Fruit fly (Drosophila melanogaster) whole organism, embryonic: ENCODE results near the gene Trl.
A peak's percentile ranks its signal among the peaks of the same experiment; 100 is the strongest.

Source experiments
- Antp ChIP-seq: fragments of 200-800 bp; sonication (Bioruptor generic); optimal IDR thresholded peaks from 3 replicates; lab custom pipeline; 2016; ENCODE audit warnings: missing biosample characterization, missing genetic modification characterization
- BEAF-32 ChIP-seq: fragments of 200-800 bp; sonication (Bioruptor generic); optimal IDR thresholded peaks from 3 replicates; lab custom pipeline; 2017; ENCODE audit warnings: missing biosample characterization, missing genetic modification characterization, mild to moderate bottlenecking, moderate library complexity, missing genetic modification reagents
- Bgb ChIP-seq: fragments of 200-800 bp; sonication (Bioruptor generic); IDR thresholded peaks from 2 replicates; pipeline ENCODE4 v1.3.6; 2022; ENCODE audit warnings: missing biosample characterization, missing genetic modification characterization; ENCODE audit not compliant: partially characterized antibody
- BtbVII ChIP-seq: fragments of 200-800 bp; sonication (Bioruptor generic); optimal IDR thresholded peaks from 3 replicates; lab custom pipeline; 2017; ENCODE audit warnings: missing biosample characterization, mild to moderate bottlenecking, missing genetic modification characterization
- CG10462 ChIP-seq: fragments of 200-800 bp; sonication (Bioruptor generic); optimal IDR thresholded peaks from 2 replicates; lab custom pipeline; 2016; ENCODE audit warnings: missing biosample characterization, missing genetic modification characterization
- CG1233 ChIP-seq: fragments of 200-800 bp; sonication (Bioruptor generic); optimal IDR thresholded peaks from 4 replicates; lab custom pipeline; 2018; ENCODE audit warnings: missing biosample characterization, mild to moderate bottlenecking, missing genetic modification characterization
- CG13296 ChIP-seq: fragments of 200-800 bp; sonication (Bioruptor generic); optimal IDR thresholded peaks from 3 replicates; lab custom pipeline; 2018; ENCODE audit warnings: missing biosample characterization, mild to moderate bottlenecking, missing genetic modification characterization
- CG15601 ChIP-seq: fragments of 200-800 bp; sonication (Bioruptor generic); optimal IDR thresholded peaks from 3 replicates; lab custom pipeline; 2019; ENCODE audit warnings: missing biosample characterization, mild to moderate bottlenecking, missing genetic modification characterization, moderate library complexity
- CG16863 ChIP-seq: fragments of 200-800 bp; sonication (Bioruptor generic); optimal IDR thresholded peaks from 3 replicates; lab custom pipeline; 2016; ENCODE audit warnings: missing biosample characterization, missing genetic modification characterization
- CG17186 ChIP-seq: fragments of 200-800 bp; sonication (Bioruptor generic); optimal IDR thresholded peaks from 3 replicates; lab custom pipeline; 2017; ENCODE audit warnings: missing biosample characterization, missing genetic modification reagents, missing genetic modification characterization
- CG17359 ChIP-seq: fragments of 200-800 bp; sonication (Bioruptor generic); optimal IDR thresholded peaks from 3 replicates; lab custom pipeline; 2018; ENCODE audit warnings: missing biosample characterization, mild to moderate bottlenecking, missing genetic modification characterization, moderate library complexity
- CG18011 ChIP-seq: fragments of 200-800 bp; sonication (Bioruptor generic); optimal IDR thresholded peaks from 2 replicates; lab custom pipeline; 2017; ENCODE audit warnings: missing biosample characterization, missing genetic modification characterization, mild to moderate bottlenecking, moderate library complexity, missing genotype
- CG2116 ChIP-seq: fragments of 200-800 bp; sonication (Bioruptor generic); optimal IDR thresholded peaks from 3 replicates; lab custom pipeline; 2018; ENCODE audit warnings: missing biosample characterization, mild to moderate bottlenecking, missing genetic modification characterization
- CG31224 ChIP-seq: fragments of 200-800 bp; sonication (Bioruptor generic); IDR thresholded peaks from 2 replicates; pipeline ENCODE4 v1.3.6; 2022; ENCODE audit warnings: missing biosample characterization, missing genetic modification characterization
- CG31365 ChIP-seq: fragments of 200-800 bp; sonication (Bioruptor generic); optimal IDR thresholded peaks from 2 replicates; lab custom pipeline; 2018; ENCODE audit warnings: missing biosample characterization, mild to moderate bottlenecking, missing genetic modification characterization
- CG32767 ChIP-seq: fragments of 200-800 bp; sonication (Bioruptor generic); IDR thresholded peaks from 2 replicates; pipeline ENCODE4 v1.3.6; 2022; ENCODE audit warnings: missing biosample characterization, missing genetic modification characterization
- CG3726 ChIP-seq: fragments of 200-800 bp; sonication (Bioruptor generic); IDR thresholded peaks from 3 replicates; pipeline ENCODE4, ENCODE4 v1.3.6; 2022; ENCODE audit warnings: missing biosample characterization, missing genetic modification characterization
- CG3847 ChIP-seq: fragments of 200-800 bp; sonication (Bioruptor generic); IDR thresholded peaks from 2 replicates; pipeline ENCODE4 v1.3.6; 2022; ENCODE audit warnings: missing biosample characterization, missing genetic modification characterization
- CG6654 ChIP-seq: fragments of 200-800 bp; sonication (Bioruptor generic); optimal IDR thresholded peaks from 2 replicates; lab custom pipeline; 2017; ENCODE audit warnings: missing biosample characterization, mild to moderate bottlenecking, missing genetic modification characterization
- CG7271 ChIP-seq: fragments of 200-800 bp; sonication (Bioruptor generic); optimal IDR thresholded peaks from 2 replicates; lab custom pipeline; 2018; ENCODE audit warnings: missing biosample characterization, mild to moderate bottlenecking, missing genetic modification characterization, moderate library complexity
- D19B ChIP-seq: fragments of 200-800 bp; sonication (Bioruptor generic); optimal IDR thresholded peaks from 2 replicates; lab custom pipeline; 2017; ENCODE audit warnings: missing biosample characterization, mild to moderate bottlenecking, missing genetic modification characterization
- Dbx ChIP-seq: fragments of 200-800 bp; sonication (Bioruptor generic); IDR thresholded peaks from 3 replicates; pipeline ENCODE4 v1.3.6; 2022; ENCODE audit warnings: missing biosample characterization, missing genetic modification characterization
- Elba2 ChIP-seq: fragments of 200-800 bp; sonication (Bioruptor generic); optimal IDR thresholded peaks from 3 replicates; lab custom pipeline; 2016; ENCODE audit warnings: missing biosample characterization, missing genetic modification characterization
- Hey ChIP-seq: fragments of 200-800 bp; sonication (Bioruptor generic); optimal IDR thresholded peaks from 3 replicates; lab custom pipeline; 2018; ENCODE audit warnings: missing biosample characterization, mild to moderate bottlenecking, missing genetic modification characterization
- Hmr ChIP-seq: fragments of 200-800 bp; sonication (Bioruptor generic); optimal IDR thresholded peaks from 3 replicates; lab custom pipeline; 2017; ENCODE audit warnings: mild to moderate bottlenecking, missing biosample characterization, missing genetic modification reagents, missing genetic modification characterization
- Meics ChIP-seq: fragments of 200-800 bp; sonication (Bioruptor generic); optimal IDR thresholded peaks from 2 replicates; lab custom pipeline; 2017; ENCODE audit warnings: missing biosample characterization, mild to moderate bottlenecking, missing genetic modification characterization
- Mrtf ChIP-seq: fragments of 200-800 bp; sonication (Bioruptor generic); IDR thresholded peaks from 3 replicates; pipeline ENCODE4 v1.3.6; 2022; ENCODE audit warnings: missing biosample characterization, missing genetic modification characterization
- aop ChIP-seq: fragments of 200-800 bp; sonication (Bioruptor generic); IDR thresholded peaks from 2 replicates; pipeline ENCODE4 v1.3.6; 2022; ENCODE audit warnings: missing biosample characterization, missing genetic modification characterization
- bsh ChIP-seq, 2 experiments: fragments of 200-800 bp; sonication (Bioruptor generic); optimal IDR thresholded peaks; 2 replicates each; lab custom pipeline; 2017 to 2018; ENCODE audit warnings: mild to moderate bottlenecking in 2 of 2, missing biosample characterization in 2 of 2, missing genetic modification characterization in 2 of 2, moderate library complexity in 1 of 2
- btn ChIP-seq: fragments of 200-800 bp; sonication (Bioruptor generic); optimal IDR thresholded peaks from 2 replicates; lab custom pipeline; 2016; ENCODE audit warnings: missing biosample characterization, missing genetic modification characterization
- chm ChIP-seq: fragments of 200-800 bp; sonication (Bioruptor generic); IDR thresholded peaks from 2 replicates; pipeline ENCODE4 v1.3.6; 2022; ENCODE audit warnings: missing biosample characterization, missing genetic modification characterization
- da ChIP-seq: fragments of 200-800 bp; sonication (Bioruptor generic); optimal IDR thresholded peaks from 2 replicates; lab custom pipeline; 2016; ENCODE audit warnings: missing biosample characterization, missing genetic modification characterization
- dm ChIP-seq: fragments of 200-800 bp; sonication (Bioruptor generic); optimal IDR thresholded peaks from 3 replicates; lab custom pipeline; 2016; ENCODE audit warnings: missing biosample characterization, missing genetic modification characterization
- grau ChIP-seq: fragments of 200-800 bp; optimal IDR thresholded peaks from 3 replicates; lab custom pipeline; 2019; ENCODE audit warnings: missing biosample characterization, mild to moderate bottlenecking, missing genetic modification characterization, moderate library complexity
- jumu ChIP-seq: fragments of 200-800 bp; sonication (Bioruptor generic); optimal IDR thresholded peaks from 3 replicates; lab custom pipeline; 2016; ENCODE audit warnings: missing biosample characterization, missing genetic modification characterization
- lilli ChIP-seq: fragments of 200-800 bp; sonication (Bioruptor generic); optimal IDR thresholded peaks from 3 replicates; lab custom pipeline; 2016; ENCODE audit warnings: missing biosample characterization, missing genetic modification characterization
- lov ChIP-seq, 2 experiments: fragments of 200-800 bp in 1 of 2; fragments of >200 bp in 1 of 2; sonication (Bioruptor generic) in 1 of 2; IDR thresholded peaks in 1 of 2; optimal IDR thresholded peaks in 1 of 2; 2 replicates in 1 of 2; 3 replicates in 1 of 2; pipeline versions ENCODE4 v1.3.6 to Lab custom; 2017 to 2022; ENCODE audit warnings: missing biosample characterization in 1 of 2, missing genetic modification characterization in 1 of 2
- oc ChIP-seq: fragments of 200-800 bp; sonication (Bioruptor generic); optimal IDR thresholded peaks from 2 replicates; lab custom pipeline; 2018; ENCODE audit warnings: missing biosample characterization, mild to moderate bottlenecking, missing genetic modification characterization, moderate library complexity
- p53 ChIP-seq: fragments of 200-800 bp; sonication (Bioruptor generic); optimal IDR thresholded peaks from 2 replicates; lab custom pipeline; 2016; ENCODE audit warnings: missing biosample characterization, missing genetic modification characterization
- pan ChIP-seq, 4 experiments: fragments of >200 bp in 3 of 4; fragments of 200-800 bp in 1 of 4; sonication (Bioruptor generic) in 1 of 4; optimal IDR thresholded peaks in 3 of 4; IDR thresholded peaks in 1 of 4; 2 replicates each; pipeline versions ENCODE4 v1.3.6 to Lab custom; 2017 to 2022; ENCODE audit warnings: missing biosample characterization in 2 of 4, missing genetic modification characterization in 2 of 4, mixed read lengths in 1 of 4
- salm ChIP-seq: fragments of 200-800 bp; sonication (Bioruptor generic); optimal IDR thresholded peaks from 2 replicates; lab custom pipeline; 2018; ENCODE audit warnings: missing biosample characterization, mild to moderate bottlenecking, missing genetic modification characterization
- sna ChIP-seq: fragments of 200-800 bp; sonication (Bioruptor generic); IDR thresholded peaks from 2 replicates; pipeline ENCODE4 v1.3.6; 2022; ENCODE audit warnings: missing biosample characterization, missing genetic modification characterization; ENCODE audit not compliant: partially characterized antibody
- tin ChIP-seq: fragments of 200-800 bp; sonication (Bioruptor generic); optimal IDR thresholded peaks from 3 replicates; lab custom pipeline; 2016; ENCODE audit warnings: missing biosample characterization, missing genetic modification characterization
- usp ChIP-seq: fragments of >200 bp; optimal IDR thresholded peaks from 2 replicates; lab custom pipeline; 2017; ENCODE audit warnings: missing biosample characterization, missing genetic modification characterization
- zen2 ChIP-seq: fragments of 200-800 bp; sonication (Bioruptor generic); IDR thresholded peaks from 3 replicates; pipeline ENCODE4 v1.3.6; 2022; ENCODE audit warnings: missing biosample characterization, missing genetic modification characterization; ENCODE audit not compliant: partially characterized antibody
- zfh1 ChIP-seq: fragments of 200-800 bp; sonication (Bioruptor generic); IDR thresholded peaks from 3 replicates; pipeline ENCODE4 v1.3.6; 2022; ENCODE audit warnings: missing biosample characterization, missing genetic modification characterization

Trl gene

DNA sequence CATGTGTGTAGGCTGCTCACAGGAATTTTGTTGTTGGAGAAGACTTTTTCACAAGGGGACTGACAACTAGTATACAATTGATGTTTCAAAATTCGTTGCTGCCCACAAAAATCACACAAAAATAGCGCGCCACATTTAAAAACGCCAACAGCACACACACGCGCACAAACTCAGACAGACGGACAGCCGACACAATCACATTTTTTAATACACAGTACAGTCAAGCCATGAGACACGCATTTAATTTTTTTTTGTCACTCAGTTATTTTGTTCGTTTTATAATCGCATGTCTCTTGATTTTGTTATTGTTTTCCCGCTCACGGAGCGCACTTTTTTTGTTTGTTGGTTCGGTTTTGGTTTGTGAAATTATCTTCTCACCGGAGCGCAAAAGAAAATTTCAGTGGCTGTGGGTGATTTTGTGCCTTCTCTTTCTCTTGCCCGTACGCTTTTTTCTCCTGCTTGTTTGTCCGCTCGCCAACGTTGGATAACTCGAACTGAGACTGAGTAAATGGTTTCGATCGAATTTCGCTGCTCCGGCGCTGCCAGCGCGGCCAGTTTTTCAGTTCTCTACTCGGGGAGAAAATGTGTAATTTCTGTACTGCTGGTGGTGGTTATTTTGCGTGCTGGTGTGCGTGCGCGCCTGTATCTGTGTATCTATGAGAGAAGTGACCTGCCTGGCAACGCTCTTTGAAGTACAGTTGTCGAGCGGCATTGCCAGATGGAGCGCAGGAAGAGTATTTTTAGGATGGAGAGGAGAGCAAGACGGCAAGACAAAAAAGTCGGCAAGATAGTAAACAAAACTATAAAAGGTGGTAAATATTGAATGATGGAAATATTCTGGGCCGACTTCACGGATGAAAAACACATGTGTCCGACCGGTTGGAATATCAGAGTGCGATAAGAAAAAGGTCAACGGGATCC, 3.1 kb downstream of the Trl start, which contains the start of gene CG42507 (continued):
- TF ChIP-seq CG15601 (peak; percentile 50), dm (GFP tag; lab: Kevin White, UChicago) (peak; percentile 33), CG31365 (tag; lab: Kevin White, UChicago) (peak; percentile 52), grau (tag; lab: Kevin White, UChicago) (peak; percentile 9), Dbx (GFP tag; lab: Robert Waterston, UW) (peak; percentile 67; the same call in 2 of the 3 replicates), sna (GFP tag; lab: Robert Waterston, UW) (peak; percentile 24; the same call in 1 of the 2 replicates), CG17359 (peak; percentile 14), Hey (tag; lab: Kevin White, UChicago) (peak; percentile 54), p53 (no peak), CG31224 (peak; percentile 41; the same call in 1 of the 2 replicates), CG3726 (no peak), Hmr (GFP tag; lab: Kevin White, UChicago) (peak; percentile 49), lilli (no peak), Elba2 (peak; percentile 9), Antp (GFP tag; lab: Kevin White, UChicago) (no peak), tin (GFP tag; lab: Kevin White, UChicago) (no peak), Meics (peak; percentile 34), chm (GFP tag; lab: Robert Waterston, UW) (peak; percentile 50), pan (optimal IDR thresholded peaks at IDR 0.05; lab: Kevin White, UChicago) (no peak), pan (GFP tag; optimal IDR thresholded peaks at IDR 0.05 in 1 of 2, IDR thresholded peaks at IDR 0.05 in 1 of 2) (peak in 1 of 2 experiments; percentile 41), CG1233 (peak; percentile 59), BtbVII (GFP tag; lab: Kevin White, UChicago) (peak; percentile 63), zfh1 (GFP tag; lab: Robert Waterston, UW) (peak; percentile 27; the same call in 1 of the 3 replicates), CG3847 (GFP tag; lab: Robert Waterston, UW) (0 out of 2 replicates have a peak, but pooled peaks have one; percentile 17), CG17186 (GFP tag; lab: Kevin White, UChicago) (no peak), da (GFP tag; lab: Kevin White, UChicago) (no peak), bsh (GFP tag; optimal IDR thresholded peaks at IDR 0.05; lab: Kevin White, UChicago) (peak in 1 of 2 experiments; percentile 23), jumu (GFP tag; lab: Kevin White, UChicago) (no peak), oc (tag; lab: Kevin White, UChicago) (peak; percentile 15), Mrtf (GFP tag; lab: Robert Waterston, UW) (no peak), CG6654 (GFP tag; lab: Kevin White, UChicago) (no peak), btn (GFP tag; lab: Kevin White, UChicago) (no peak), aop (GFP tag; lab: Robert Waterston, UW) (no peak), D19B (GFP tag; lab: Kevin White, UChicago) (no peak), BEAF-32 (GFP tag; lab: Kevin White, UChicago) (peak; percentile 25), Bgb (GFP tag; lab: Robert Waterston, UW) (0 out of 2 replicates have a peak, but pooled peaks have one; percentile 21), CG13296 (peak; percentile 77), lov (optimal IDR thresholded peaks at IDR 0.05; lab: Kevin White, UChicago) (no peak), lov (GFP tag; IDR thresholded peaks at IDR 0.05; lab: Robert Waterston, UW) (0 out of 3 replicates have a peak, but pooled peaks have one; percentile 29), usp (GFP tag; lab: Kevin White, UChicago) (no peak), zen2 (0 out of 3 replicates have a peak, but pooled peaks have one; percentile 51), CG32767 (peak; percentile 70; the same call in 1 of the 2 replicates), CG2116 (peak; percentile 31), CG18011 (no peak), CG16863 (GFP tag; lab: Kevin White, UChicago) (no peak), salm (tag; lab: Kevin White, UChicago) (no peak), CG7271 (tag; lab: Kevin White, UChicago) (peak; percentile 33), CG10462 (GFP tag; lab: Kevin White, UChicago) (no peak)
